Worm (Caenorhabditis elegans) whole organism, young adult: ENCODE results near the gene fut-1.

Experiments used
- B0261.1 ChIP-seq: sonication (generic microtip); optimal IDR thresholded peaks from 2 replicates; lab custom pipeline; 2016; ENCODE audit warnings: mild to moderate bottlenecking, missing genetic modification characterization, moderate library complexity, missing compliant biosample characterization
- K12H6.12 ChIP-seq: fragments of 200-800 bp; sonication (Bioruptor generic); optimal IDR thresholded peaks from 2 replicates; lab custom pipeline; 2018; ENCODE audit warnings: mild to moderate bottlenecking, missing genetic modification characterization, missing compliant biosample characterization
- Y53G8AR.9 ChIP-seq: fragments of 200-800 bp; sonication (Bioruptor generic); conservative IDR thresholded peaks from 2 replicates; pipeline ENCODE4 v1.3.6; 2022; ENCODE audit warnings: missing genetic modification reagents, missing genetic modification characterization, missing compliant biosample characterization
- Y95B8A.8 ChIP-seq: fragments of 200-800 bp; sonication (Bioruptor generic); IDR thresholded peaks from 2 replicates; pipeline ENCODE4 v1.3.6; 2022; ENCODE audit warnings: missing genetic modification reagents, missing genetic modification characterization, missing compliant biosample characterization
- ama-1 ChIP-seq, 3 experiments: fragments of 150-350 bp in 1 of 3; sonication (generic microtip) in 2 of 3; optimal IDR thresholded peaks; 2 replicates each; lab custom pipeline; 2014 to 2018; ENCODE audit warnings: missing biosample characterization in 2 of 3, missing genetic modification characterization in 2 of 3, missing genetic modification reagents in 2 of 3
- bed-2 ChIP-seq: fragments of 200-800 bp; sonication (Bioruptor generic); IDR thresholded peaks from 2 replicates; pipeline ENCODE4 v1.3.6; 2022; ENCODE audit warnings: missing genetic modification reagents, missing genetic modification characterization, missing compliant biosample characterization
- cebp-2 ChIP-seq: fragments of 200-800 bp; sonication (Bioruptor generic); IDR thresholded peaks from 2 replicates; pipeline ENCODE4 v1.3.6; 2022; ENCODE audit warnings: missing genetic modification characterization, missing compliant biosample characterization
- egl-44 ChIP-seq: fragments of 200-800 bp; sonication (Bioruptor generic); IDR thresholded peaks from 2 replicates; pipeline ENCODE4 v1.3.6; 2022; ENCODE audit warnings: missing genetic modification reagents, missing genetic modification characterization, missing compliant biosample characterization
- nfya-2 ChIP-seq: fragments of 200-800 bp; sonication (Bioruptor generic); IDR thresholded peaks from 2 replicates; pipeline ENCODE4 v1.3.6; 2022; ENCODE audit warnings: missing genetic modification reagents, missing genetic modification characterization, missing compliant biosample characterization
- sea-2 ChIP-seq: fragments of 200-800 bp; sonication (Bioruptor generic); IDR thresholded peaks from 2 replicates; pipeline ENCODE4 v1.3.6; 2022; ENCODE audit warnings: missing genetic modification characterization, missing compliant biosample characterization
- snpc-4 ChIP-seq, 5 experiments: fragments of 150-350 bp in 1 of 5; sonication (generic microtip) in 4 of 5; optimal IDR thresholded peaks; 2 replicates each; lab custom pipeline; 2014 to 2018; ENCODE audit warnings: missing genetic modification characterization in 5 of 5, missing biosample characterization in 3 of 5, antibody characterized with exemption in 2 of 5, mild to moderate bottlenecking in 2 of 5, missing compliant biosample characterization in 2 of 5, missing genotype in 2 of 5, moderate library complexity in 2 of 5, missing genetic modification reagents in 1 of 5
- unc-62 ChIP-seq: fragments of 150-350 bp; optimal IDR thresholded peaks from 2 replicates; lab custom pipeline; 2014; ENCODE audit warnings: missing biosample characterization, missing genetic modification reagents, missing genetic modification characterization
- ztf-22 ChIP-seq: fragments of 200-800 bp; sonication (Bioruptor generic); optimal IDR thresholded peaks from 2 replicates; lab custom pipeline; 2018; ENCODE audit warnings: mild to moderate bottlenecking, missing genetic modification characterization, moderate library complexity, missing compliant biosample characterization
- ztf-6 ChIP-seq: fragments of 200-800 bp; sonication (Bioruptor generic); IDR thresholded peaks from 2 replicates; pipeline ENCODE4 v1.3.6; 2022; ENCODE audit warnings: missing genetic modification reagents, missing genetic modification characterization, missing compliant biosample characterization

DNA sequence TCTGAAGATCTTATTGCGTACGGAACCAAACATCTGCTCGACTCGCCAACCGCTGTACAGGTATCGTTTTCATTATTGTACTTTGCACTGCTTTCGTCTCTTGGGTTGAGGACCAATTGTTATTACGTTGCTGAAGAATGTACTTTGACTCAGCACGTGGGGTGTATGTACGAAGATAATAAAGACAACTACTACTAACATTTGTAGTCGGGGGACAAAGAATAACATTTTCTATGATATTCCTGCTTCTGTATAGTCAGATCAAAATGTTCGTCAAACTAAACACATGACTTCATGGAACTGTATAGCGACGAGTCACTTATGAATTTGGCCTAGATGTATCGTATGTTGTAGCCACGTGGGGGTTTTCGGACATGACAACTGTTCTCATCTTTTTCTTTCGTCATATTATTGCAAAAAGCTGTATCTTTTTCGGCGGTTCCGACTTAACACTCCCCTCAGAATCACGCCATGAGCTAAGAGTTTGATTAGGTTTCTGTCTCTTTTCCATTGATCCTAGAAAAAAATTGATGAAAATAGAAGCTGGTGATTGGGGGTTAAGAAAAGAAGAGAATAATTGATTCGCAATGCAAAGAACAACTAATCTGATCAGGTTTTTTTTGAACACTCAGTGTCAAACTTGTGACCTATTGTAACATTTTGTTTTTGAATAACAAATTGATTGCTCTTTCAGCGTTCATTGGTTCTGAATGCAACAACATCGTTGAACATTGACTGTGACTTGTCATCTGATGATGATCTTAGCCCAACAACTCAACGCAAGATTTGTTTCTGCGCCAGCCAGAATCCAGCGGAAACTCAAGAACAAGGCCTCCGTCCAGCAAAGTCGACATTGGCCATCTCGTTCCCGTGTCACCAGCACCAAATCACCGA, 14.6 kb downstream of the fut-1 start:
- TF ChIP-seq Y53G8AR.9, result peak; percentile 54
- TF ChIP-seq unc-62 (GFP tag; lab: Kevin White, UChicago), result no peak
- TF ChIP-seq bed-2 (GFP tag; lab: Robert Waterston, UW), result no peak
- TF ChIP-seq ama-1 (optimal IDR thresholded peaks at IDR 0.05; lab: Kevin White, UChicago), result peak; percentile 91
- no peak for TF ChIP-seq ama-1 (GFP tag; optimal IDR thresholded peaks at IDR 0.05; lab: Kevin White, UChicago)
- no peak for TF ChIP-seq snpc-4 (GFP tag; optimal IDR thresholded peaks at IDR 0.05; lab: Kevin White, UChicago)
- peak in 1 of 4 experiments; percentile 41 for TF ChIP-seq snpc-4 (tag; optimal IDR thresholded peaks at IDR 0.05; lab: Kevin White, UChicago)
- no peak for TF ChIP-seq cebp-2 (GFP tag; lab: Robert Waterston, UW)
- peak; percentile 44 for TF ChIP-seq K12H6.12 (tag; lab: Kevin White, UChicago)
- no peak for TF ChIP-seq ztf-6 (GFP tag; lab: Robert Waterston, UW)
- peak; percentile 56 for TF ChIP-seq Y95B8A.8 (GFP tag; lab: Robert Waterston, UW)
- no peak for TF ChIP-seq ztf-22
- no peak; the same call in 1 of the 2 replicates for TF ChIP-seq egl-44 (GFP tag; lab: Robert Waterston, UW)
- no peak for TF ChIP-seq B0261.1 (tag; lab: Kevin White, UChicago)
- 0 out of 2 replicates have a peak, but pooled peaks have one; percentile 23 for TF ChIP-seq sea-2 (GFP tag; lab: Robert Waterston, UW)
- TF ChIP-seq nfya-2, result no peak
